ENCODE assay signal across 1 fruit fly cellular context in the genomic region with DNA sequence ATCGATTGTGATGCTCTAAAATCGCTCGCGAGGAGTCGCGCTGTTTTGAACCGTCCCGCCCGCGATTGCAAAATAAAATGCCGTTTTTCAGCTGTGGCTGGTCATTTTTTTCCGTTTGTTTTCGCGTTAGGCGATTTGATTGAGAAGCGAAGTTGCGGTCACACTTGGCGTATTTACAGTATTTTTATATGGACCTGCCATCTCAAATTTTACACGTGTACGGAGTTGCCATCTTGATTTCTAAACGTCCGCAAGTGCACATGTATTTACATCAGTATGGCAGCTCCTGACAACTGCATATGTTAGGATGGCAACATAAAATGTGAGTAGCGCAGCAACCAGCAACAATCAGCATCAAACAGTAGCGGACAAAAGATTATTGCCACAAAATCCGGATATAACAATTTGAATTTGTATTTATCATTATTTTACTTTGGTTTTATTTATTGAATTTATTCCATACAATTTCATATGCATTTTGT.
TF ChIP-seq lines count a peak whose summit lies in the region.

A gene (minus strand): TSS at position 82 of the 482 bp plus-strand sequence.

TF ChIP-seq in whole organism, embryonic, 481 proteins besides CTCF, POLR2A, EP300 and RAD21 (continued from another document and continues in another):
- peak; percentile 92 for TF ChIP-seq lilli (GFP tag; optimal IDR thresholded peaks at IDR 0.05; lab: Kevin White, UChicago)
- peak; percentile 88 for TF ChIP-seq Oli (tag; optimal IDR thresholded peaks at IDR 0.05; lab: Kevin White, UChicago)
- peak; percentile 86 for TF ChIP-seq gem (tag; optimal IDR thresholded peaks at IDR 0.05; lab: Kevin White, UChicago)
- peak; percentile 77 for TF ChIP-seq Sox100B (GFP tag; optimal IDR thresholded peaks at IDR 0.05; lab: Kevin White, UChicago)
- TF ChIP-seq CG6254 (GFP tag; optimal IDR thresholded peaks at IDR 0.05; lab: Kevin White, UChicago), result peak; percentile 61
- TF ChIP-seq E2f1 (GFP tag; IDR thresholded peaks at IDR 0.05; lab: Robert Waterston, UW), result no peak
- TF ChIP-seq CG11247 (GFP tag; IDR thresholded peaks at IDR 0.05; lab: Robert Waterston, UW), result no peak
- TF ChIP-seq CG15073 (GFP tag; optimal IDR thresholded peaks at IDR 0.05; lab: Kevin White, UChicago), result peak; percentile 66
- TF ChIP-seq grn (GFP tag; optimal IDR thresholded peaks at IDR 0.05; lab: Kevin White, UChicago), result peak; percentile 86
- TF ChIP-seq seq (GFP tag; IDR thresholded peaks at IDR 0.05; lab: Robert Waterston, UW), result no peak
- peak; percentile 93 for TF ChIP-seq gcm2 (GFP tag; optimal IDR thresholded peaks at IDR 0.05; lab: Kevin White, UChicago)
- TF ChIP-seq CG17612 (GFP tag; IDR thresholded peaks at IDR 0.05; lab: Robert Waterston, UW), result no peak
- TF ChIP-seq prd (optimal IDR thresholded peaks at IDR 0.05; lab: Kevin White, UChicago), result no peak
- TF ChIP-seq prd (GFP tag; IDR thresholded peaks at IDR 0.05; lab: Robert Waterston, UW), result no peak
- peak; percentile 58 for TF ChIP-seq MESR4 (GFP tag; optimal IDR thresholded peaks at IDR 0.05; lab: Kevin White, UChicago)
- peak in 1 of 2 experiments; percentile 44 for TF ChIP-seq Eip74EF (GFP tag; optimal IDR thresholded peaks at IDR 0.05; lab: Kevin White, UChicago)
- no peak for TF ChIP-seq Scr (GFP tag; IDR thresholded peaks at IDR 0.05; lab: Robert Waterston, UW; ENCODE audit: partially characterized antibody)
- peak; percentile 86 for TF ChIP-seq nau (GFP tag; optimal IDR thresholded peaks at IDR 0.05; lab: Kevin White, UChicago)
- TF ChIP-seq Xrp1 (GFP tag; IDR thresholded peaks at IDR 0.05; lab: Robert Waterston, UW), result no peak
- TF ChIP-seq TFAM (GFP tag; optimal IDR thresholded peaks at IDR 0.05; lab: Kevin White, UChicago), result peak; percentile 72
- peak; percentile 90 for TF ChIP-seq ind (GFP tag; optimal IDR thresholded peaks at IDR 0.05; lab: Kevin White, UChicago)
- no peak for TF ChIP-seq Kr (GFP tag; optimal IDR thresholded peaks at IDR 0.05; lab: Kevin White, UChicago)
- TF ChIP-seq CG12769 (tag; optimal IDR thresholded peaks at IDR 0.05; lab: Kevin White, UChicago), result peak; percentile 96
- no peak for TF ChIP-seq tgo (GFP tag; IDR thresholded peaks at IDR 0.05; lab: Robert Waterston, UW)
- no peak for TF ChIP-seq ham (GFP tag; IDR thresholded peaks at IDR 0.05; lab: Robert Waterston, UW)
- no peak for TF ChIP-seq Gsc (GFP tag; IDR thresholded peaks at IDR 0.05; lab: Robert Waterston, UW)
- TF ChIP-seq CG1647 (GFP tag; optimal IDR thresholded peaks at IDR 0.05; lab: Kevin White, UChicago), result peak; percentile 96
- peak; percentile 100 for TF ChIP-seq Ets97D (GFP tag; optimal IDR thresholded peaks at IDR 0.05; lab: Kevin White, UChicago)
- TF ChIP-seq pnt (GFP tag; optimal IDR thresholded peaks at IDR 0.05; lab: Kevin White, UChicago), result peak; percentile 91
- TF ChIP-seq repo (GFP tag; optimal IDR thresholded peaks at IDR 0.05; lab: Kevin White, UChicago), result peak; percentile 89
- TF ChIP-seq Stat92E (GFP tag; optimal IDR thresholded peaks at IDR 0.05; lab: Kevin White, UChicago), result peak in 1 of 3 experiments; percentile 80
- peak; percentile 58 for TF ChIP-seq kah (GFP tag; optimal IDR thresholded peaks at IDR 0.05; lab: Kevin White, UChicago)
- peak; percentile 95 for TF ChIP-seq Dip3 (GFP tag; optimal IDR thresholded peaks at IDR 0.05; lab: Kevin White, UChicago)
- no peak for TF ChIP-seq Trl (optimal IDR thresholded peaks at IDR 0.05; lab: Kevin White, UChicago)
- TF ChIP-seq Trl (GFP tag; optimal IDR thresholded peaks at IDR 0.05; lab: Kevin White, UChicago), result peak; percentile 97
- peak; percentile 100 for TF ChIP-seq Ets65A (GFP tag; lab: Kevin White, UChicago)
- TF ChIP-seq CG6813 (GFP tag; optimal IDR thresholded peaks at IDR 0.05; lab: Kevin White, UChicago), result peak; percentile 95
- TF ChIP-seq Antp (GFP tag; optimal IDR thresholded peaks at IDR 0.05; lab: Kevin White, UChicago), result peak; percentile 95
- peak; percentile 98 for TF ChIP-seq trem (tag; optimal IDR thresholded peaks at IDR 0.05; lab: Kevin White, UChicago)
- peak; percentile 97 for TF ChIP-seq CG34376 (GFP tag; optimal IDR thresholded peaks at IDR 0.05; lab: Kevin White, UChicago)
- TF ChIP-seq pb (GFP tag; optimal IDR thresholded peaks at IDR 0.05; lab: Kevin White, UChicago), result peak; percentile 94
- TF ChIP-seq HHEX (GFP tag; optimal IDR thresholded peaks at IDR 0.05; lab: Kevin White, UChicago), result peak; percentile 94
- peak; percentile 93 for TF ChIP-seq Hey (tag; optimal IDR thresholded peaks at IDR 0.05; lab: Kevin White, UChicago)
- peak; percentile 55 for TF ChIP-seq Deaf1 (tag; optimal IDR thresholded peaks at IDR 0.05; lab: Kevin White, UChicago)
- TF ChIP-seq scrt (GFP tag; optimal IDR thresholded peaks at IDR 0.05; lab: Kevin White, UChicago), result peak; percentile 90
- TF ChIP-seq CG16863 (GFP tag; optimal IDR thresholded peaks at IDR 0.05; lab: Kevin White, UChicago), result peak; percentile 90
- peak; percentile 98 for TF ChIP-seq lab (GFP tag; optimal IDR thresholded peaks at IDR 0.05; lab: Kevin White, UChicago)
- no peak for TF ChIP-seq H2.0 (GFP tag; IDR thresholded peaks at IDR 0.05; lab: Robert Waterston, UW)
- peak; percentile 97 for TF ChIP-seq CrebB (tag; optimal IDR thresholded peaks at IDR 0.05; lab: Kevin White, UChicago)
- TF ChIP-seq CG8924 (tag; optimal IDR thresholded peaks at IDR 0.05; lab: Kevin White, UChicago), result peak; percentile 83
- TF ChIP-seq pzg (GFP tag; optimal IDR thresholded peaks at IDR 0.05; lab: Kevin White, UChicago), result peak; percentile 99
- no peak for TF ChIP-seq Hr78 (GFP tag; optimal IDR thresholded peaks at IDR 0.05; lab: Kevin White, UChicago)
- TF ChIP-seq zfh1 (GFP tag; IDR thresholded peaks at IDR 0.05; lab: Robert Waterston, UW), result no peak
- peak; percentile 93 for TF ChIP-seq org-1 (GFP tag; optimal IDR thresholded peaks at IDR 0.05; lab: Kevin White, UChicago)
- TF ChIP-seq Rx (GFP tag; IDR thresholded peaks at IDR 0.05; lab: Robert Waterston, UW), result no peak
- peak; percentile 92 for TF ChIP-seq nmo (GFP tag; optimal IDR thresholded peaks at IDR 0.05; lab: Kevin White, UChicago)
- peak in 1 of 2 experiments; percentile 88 for TF ChIP-seq insv (GFP tag; optimal IDR thresholded peaks at IDR 0.05; lab: Kevin White, UChicago)
- TF ChIP-seq BEAF-32 (GFP tag; optimal IDR thresholded peaks at IDR 0.05; lab: Kevin White, UChicago), result peak; percentile 67
- TF ChIP-seq CG2202 (tag; optimal IDR thresholded peaks at IDR 0.05; lab: Kevin White, UChicago), result peak; percentile 92
- TF ChIP-seq CG9817 (tag; optimal IDR thresholded peaks at IDR 0.05; lab: Kevin White, UChicago), result peak; percentile 98
- no peak for TF ChIP-seq CG10959 (GFP tag; IDR thresholded peaks at IDR 0.05; lab: Robert Waterston, UW)
- no peak for TF ChIP-seq stc (GFP tag; IDR thresholded peaks at IDR 0.05; lab: Robert Waterston, UW)
- no peak for TF ChIP-seq sisA (GFP tag; IDR thresholded peaks at IDR 0.05; lab: Robert Waterston, UW)
- TF ChIP-seq CG11723 (GFP tag; optimal IDR thresholded peaks at IDR 0.05; lab: Kevin White, UChicago), result peak; percentile 88
- peak; percentile 94 for TF ChIP-seq Abd-B (GFP tag; optimal IDR thresholded peaks at IDR 0.05; lab: Kevin White, UChicago)
- TF ChIP-seq lbe (GFP tag; optimal IDR thresholded peaks at IDR 0.05; lab: Kevin White, UChicago), result peak; percentile 83
- TF ChIP-seq CG6272 (GFP tag; IDR thresholded peaks at IDR 0.05; lab: Robert Waterston, UW), result peak; percentile 83
- TF ChIP-seq CG7357 (GFP tag; IDR thresholded peaks at IDR 0.05; lab: Robert Waterston, UW), result peak; percentile 68; the same call in 2 of the 3 replicates
- peak; percentile 91 for TF ChIP-seq sd (tag; optimal IDR thresholded peaks at IDR 0.05; lab: Kevin White, UChicago)
- TF ChIP-seq chif (GFP tag; optimal IDR thresholded peaks at IDR 0.05; lab: Kevin White, UChicago), result peak; percentile 96
- peak; percentile 97 for TF ChIP-seq fd102C (GFP tag; optimal IDR thresholded peaks at IDR 0.05; lab: Kevin White, UChicago)
- no peak for TF ChIP-seq CG14860 (GFP tag; IDR thresholded peaks at IDR 0.05; lab: Robert Waterston, UW; ENCODE audit: partially characterized antibody)
- no peak for TF ChIP-seq CG15479 (GFP tag; optimal IDR thresholded peaks at IDR 0.05; lab: Kevin White, UChicago)
- TF ChIP-seq CG1233 (GFP tag; optimal IDR thresholded peaks at IDR 0.05; lab: Kevin White, UChicago), result peak; percentile 96
- TF ChIP-seq Xbp1 (GFP tag; optimal IDR thresholded peaks at IDR 0.05; lab: Kevin White, UChicago), result peak; percentile 97
- TF ChIP-seq Meics (GFP tag; optimal IDR thresholded peaks at IDR 0.05; lab: Kevin White, UChicago), result peak; percentile 95
- TF ChIP-seq CG11398 (GFP tag; optimal IDR thresholded peaks at IDR 0.05; lab: Kevin White, UChicago), result peak; percentile 95
- TF ChIP-seq CG9876 (GFP tag; optimal IDR thresholded peaks at IDR 0.05; lab: Kevin White, UChicago), result peak; percentile 99
- peak; percentile 73 for TF ChIP-seq fd64A (GFP tag; optimal IDR thresholded peaks at IDR 0.05; lab: Kevin White, UChicago)
- TF ChIP-seq Dek (tag; optimal IDR thresholded peaks at IDR 0.05; lab: Kevin White, UChicago), result peak; percentile 93
- no peak for TF ChIP-seq klu (GFP tag; IDR thresholded peaks at IDR 0.05; lab: Robert Waterston, UW)
- no peak for TF ChIP-seq H15 (GFP tag; IDR thresholded peaks at IDR 0.05; lab: Robert Waterston, UW)
- TF ChIP-seq CG14667 (GFP tag; IDR thresholded peaks at IDR 0.05; lab: Robert Waterston, UW), result no peak
- peak; percentile 94 for TF ChIP-seq CG15514 (GFP tag; optimal IDR thresholded peaks at IDR 0.05; lab: Kevin White, UChicago)
- TF ChIP-seq jumu (GFP tag; optimal IDR thresholded peaks at IDR 0.05; lab: Kevin White, UChicago), result peak; percentile 92
- TF ChIP-seq dimm (GFP tag; IDR thresholded peaks at IDR 0.05; lab: Robert Waterston, UW), result no peak
- no peak for TF ChIP-seq corto (GFP tag; optimal IDR thresholded peaks at IDR 0.05; lab: Kevin White, UChicago)
- TF ChIP-seq bowl (GFP tag; IDR thresholded peaks at IDR 0.05; lab: Robert Waterston, UW), result no peak
- no peak for TF ChIP-seq hb (GFP tag; IDR thresholded peaks at IDR 0.05; lab: Robert Waterston, UW; ENCODE audit: partially characterized antibody)
- TF ChIP-seq hth (optimal IDR thresholded peaks at IDR 0.05; lab: Kevin White, UChicago), result no peak
- TF ChIP-seq Camta (GFP tag; optimal IDR thresholded peaks at IDR 0.05; lab: Kevin White, UChicago), result peak; percentile 93
- TF ChIP-seq mam (GFP tag; optimal IDR thresholded peaks at IDR 0.05; lab: Kevin White, UChicago), result peak; percentile 97
- peak; percentile 95 for TF ChIP-seq tio (GFP tag; optimal IDR thresholded peaks at IDR 0.05; lab: Kevin White, UChicago)
- TF ChIP-seq CG10147 (GFP tag; optimal IDR thresholded peaks at IDR 0.05; lab: Kevin White, UChicago), result peak; percentile 90
- TF ChIP-seq Atf6 (GFP tag; IDR thresholded peaks at IDR 0.05; lab: Robert Waterston, UW), result no peak
- TF ChIP-seq CG9215 (GFP tag; IDR thresholded peaks at IDR 0.05; lab: Robert Waterston, UW), result no peak
- TF ChIP-seq shn (GFP tag; optimal IDR thresholded peaks at IDR 0.05; lab: Kevin White, UChicago), result peak; percentile 98
- TF ChIP-seq Ada2b (GFP tag; IDR thresholded peaks at IDR 0.05; lab: Robert Waterston, UW), result no peak
- peak; percentile 98 for TF ChIP-seq CG13624 (GFP tag; optimal IDR thresholded peaks at IDR 0.05; lab: Kevin White, UChicago)
- no peak for TF ChIP-seq sc (optimal IDR thresholded peaks at IDR 0.05; lab: Kevin White, UChicago)
- TF ChIP-seq sc (GFP tag; optimal IDR thresholded peaks at IDR 0.05; lab: Kevin White, UChicago), result peak; percentile 89
- TF ChIP-seq vnd (GFP tag; IDR thresholded peaks at IDR 0.05; lab: Robert Waterston, UW; ENCODE audit: partially characterized antibody), result no peak
- no peak for TF ChIP-seq CG14014 (GFP tag; IDR thresholded peaks at IDR 0.05; lab: Robert Waterston, UW)
- TF ChIP-seq CG11085 (GFP tag; IDR thresholded peaks at IDR 0.05; lab: Robert Waterston, UW), result no peak
- peak; percentile 90 for TF ChIP-seq oc (tag; optimal IDR thresholded peaks at IDR 0.05; lab: Kevin White, UChicago)
- no peak for TF ChIP-seq Optix (GFP tag; IDR thresholded peaks at IDR 0.05; lab: Robert Waterston, UW)
- peak; percentile 88 to 97 for TF ChIP-seq Hr51 (GFP tag; optimal IDR thresholded peaks at IDR 0.05; lab: Kevin White, UChicago)
- TF ChIP-seq CG14050 (GFP tag; IDR thresholded peaks at IDR 0.05; lab: Robert Waterston, UW), result no peak
- TF ChIP-seq kni (GFP tag; optimal IDR thresholded peaks at IDR 0.05; lab: Kevin White, UChicago), result peak; percentile 83
- no peak for TF ChIP-seq yki (optimal IDR thresholded peaks at IDR 0.05; lab: Kevin White, UChicago)
- peak; percentile 87 for TF ChIP-seq CG13296 (GFP tag; optimal IDR thresholded peaks at IDR 0.05; lab: Kevin White, UChicago)
- peak; percentile 95 for TF ChIP-seq dm (GFP tag; optimal IDR thresholded peaks at IDR 0.05; lab: Kevin White, UChicago)
- peak; percentile 64 for TF ChIP-seq CG8281 (tag; optimal IDR thresholded peaks at IDR 0.05; lab: Kevin White, UChicago)
- TF ChIP-seq CG13123 (GFP tag; optimal IDR thresholded peaks at IDR 0.05; lab: Kevin White, UChicago), result peak; percentile 96
- TF ChIP-seq CG7839 (tag; optimal IDR thresholded peaks at IDR 0.05; lab: Kevin White, UChicago), result peak; percentile 91
- peak; percentile 98 for TF ChIP-seq HmgD (GFP tag; optimal IDR thresholded peaks at IDR 0.05; lab: Kevin White, UChicago)
- TF ChIP-seq CG17912 (GFP tag; optimal IDR thresholded peaks at IDR 0.05; lab: Kevin White, UChicago), result peak; percentile 99
- peak; percentile 61; the same call in 1 of the 3 replicates for TF ChIP-seq CG11093 (GFP tag; IDR thresholded peaks at IDR 0.05; lab: Robert Waterston, UW)
- peak; percentile 91 for TF ChIP-seq CG6683 (GFP tag; optimal IDR thresholded peaks at IDR 0.05; lab: Kevin White, UChicago)
- TF ChIP-seq CG18262 (tag; optimal IDR thresholded peaks at IDR 0.05; lab: Kevin White, UChicago), result peak; percentile 79
- no peak for TF ChIP-seq HLH3B (GFP tag; IDR thresholded peaks at IDR 0.05; lab: Robert Waterston, UW)
- TF ChIP-seq Opbp (GFP tag; IDR thresholded peaks at IDR 0.05; lab: Robert Waterston, UW; ENCODE audit: partially characterized antibody), result no peak
- no peak for TF ChIP-seq CG7745 (tag; optimal IDR thresholded peaks at IDR 0.05; lab: Kevin White, UChicago)
- TF ChIP-seq CG17328 (GFP tag; IDR thresholded peaks at IDR 0.05; lab: Robert Waterston, UW), result no peak
- peak; percentile 78 for TF ChIP-seq CG31365 (tag; optimal IDR thresholded peaks at IDR 0.05; lab: Kevin White, UChicago)
- TF ChIP-seq Nf-YB (GFP tag; optimal IDR thresholded peaks at IDR 0.05; lab: Kevin White, UChicago), result peak; percentile 76
- peak; percentile 93 for TF ChIP-seq CG8290 (GFP tag; optimal IDR thresholded peaks at IDR 0.05; lab: Kevin White, UChicago)
- peak; percentile 80 to 99 for TF ChIP-seq CG8290 (tag; optimal IDR thresholded peaks at IDR 0.05; lab: Kevin White, UChicago)
- peak; percentile 84 for TF ChIP-seq Sry-δ (GFP tag; optimal IDR thresholded peaks at IDR 0.05; lab: Kevin White, UChicago)
